Worm (Caenorhabditis elegans) whole organism, late embryonic: ENCODE measurements around the gene fust-1.

Experiments used
- C08G9.2 ChIP-seq: sonication (generic microtip); optimal IDR thresholded peaks from 2 replicates; lab custom pipeline; 2016; ENCODE audit warnings: mild to moderate bottlenecking, missing genetic modification characterization, moderate library complexity, missing compliant biosample characterization
- C38D4.7 ChIP-seq: fragments of 200-800 bp; sonication (Bioruptor generic); optimal IDR thresholded peaks from 2 replicates; lab custom pipeline; 2018; ENCODE audit warnings: mild to moderate bottlenecking, missing genetic modification characterization, moderate library complexity, missing compliant biosample characterization
- K02D7.2 ChIP-seq: sonication (generic microtip); optimal IDR thresholded peaks from 2 replicates; lab custom pipeline; 2017; ENCODE audit warnings: mild to moderate bottlenecking, missing genetic modification characterization, missing compliant biosample characterization
- Y22D7AL.16 ChIP-seq: sonication (generic microtip); optimal IDR thresholded peaks from 2 replicates; lab custom pipeline; 2016; ENCODE audit warnings: missing genetic modification characterization, missing compliant biosample characterization
- ama-1 ChIP-seq: fragments of 150-350 bp; optimal IDR thresholded peaks from 2 replicates; lab custom pipeline; 2014
- ceh-14 ChIP-seq: sonication (generic microtip); optimal IDR thresholded peaks from 2 replicates; lab custom pipeline; 2016; ENCODE audit warnings: missing genotype, missing genetic modification characterization, missing compliant biosample characterization
- ceh-24 ChIP-seq: sonication (generic microtip); optimal IDR thresholded peaks from 2 replicates; lab custom pipeline; 2016; ENCODE audit warnings: mild to moderate bottlenecking, missing genetic modification characterization, missing compliant biosample characterization
- ceh-31 ChIP-seq: sonication (generic microtip); optimal IDR thresholded peaks from 2 replicates; lab custom pipeline; 2016; ENCODE audit warnings: missing genetic modification characterization, missing compliant biosample characterization
- ceh-45 ChIP-seq: fragments of 200-800 bp; sonication (Bioruptor generic); IDR thresholded peaks from 2 replicates; pipeline ENCODE4 v1.3.6; 2022; ENCODE audit warnings: missing genetic modification reagents, missing genetic modification characterization, missing compliant biosample characterization
- ceh-48 ChIP-seq: sonication (generic microtip); optimal IDR thresholded peaks from 2 replicates; lab custom pipeline; 2016; ENCODE audit warnings: missing genetic modification characterization, inconsistent platforms, missing compliant biosample characterization
- che-1 ChIP-seq: sonication (generic microtip); optimal IDR thresholded peaks from 2 replicates; lab custom pipeline; 2016; ENCODE audit warnings: mild to moderate bottlenecking, missing genetic modification characterization, missing compliant biosample characterization
- dmd-4 ChIP-seq: sonication (generic microtip); optimal IDR thresholded peaks from 2 replicates; lab custom pipeline; 2016; ENCODE audit warnings: borderline replicate concordance, missing genetic modification characterization, missing compliant biosample characterization
- elt-2 ChIP-seq: sonication (generic microtip); optimal IDR thresholded peaks from 2 replicates; lab custom pipeline; 2016; ENCODE audit warnings: missing genetic modification reagents, missing genetic modification characterization, missing compliant biosample characterization
- fax-1 ChIP-seq: sonication (generic microtip); optimal IDR thresholded peaks from 2 replicates; lab custom pipeline; 2016; ENCODE audit warnings: missing genotype, missing genetic modification characterization, missing compliant biosample characterization
- gmeb-2 ChIP-seq: sonication (generic microtip); optimal IDR thresholded peaks from 2 replicates; lab custom pipeline; 2016; ENCODE audit warnings: missing genetic modification characterization, inconsistent platforms, missing compliant biosample characterization
- hlh-15 ChIP-seq: sonication (generic microtip); optimal IDR thresholded peaks from 2 replicates; lab custom pipeline; 2016; ENCODE audit warnings: missing genetic modification characterization, missing compliant biosample characterization
- lim-6 ChIP-seq: sonication (generic microtip); optimal IDR thresholded peaks from 2 replicates; lab custom pipeline; 2016; ENCODE audit warnings: missing genetic modification characterization, missing compliant biosample characterization
- mec-3 ChIP-seq: sonication (generic microtip); optimal IDR thresholded peaks from 2 replicates; lab custom pipeline; 2016; ENCODE audit warnings: borderline replicate concordance, missing genetic modification characterization, missing compliant biosample characterization
- nhr-11 ChIP-seq: fragments of 150-350 bp; optimal IDR thresholded peaks from 2 replicates; lab custom pipeline; 2014; ENCODE audit warnings: missing biosample characterization, missing genetic modification characterization
- nhr-232 ChIP-seq: sonication (generic microtip); optimal IDR thresholded peaks from 2 replicates; lab custom pipeline; 2016; ENCODE audit warnings: missing genetic modification characterization, missing compliant biosample characterization
- npax-4 ChIP-seq: sonication (generic microtip); optimal IDR thresholded peaks from 2 replicates; lab custom pipeline; 2016; ENCODE audit warnings: missing genetic modification characterization, missing compliant biosample characterization
- odd-2 ChIP-seq: sonication (generic microtip); optimal IDR thresholded peaks from 2 replicates; lab custom pipeline; 2017; ENCODE audit warnings: antibody characterized with exemption, mild to moderate bottlenecking, missing genetic modification characterization, missing compliant biosample characterization
- pag-3 ChIP-seq: sonication (generic microtip); optimal IDR thresholded peaks from 2 replicates; lab custom pipeline; 2016; ENCODE audit warnings: missing compliant biosample characterization, missing genetic modification characterization, borderline replicate concordance
- pat-9 ChIP-seq: fragments of 200-800 bp; sonication (Bioruptor generic); optimal IDR thresholded peaks from 2 replicates; lab custom pipeline; 2018; ENCODE audit warnings: mild to moderate bottlenecking, missing genetic modification characterization, moderate library complexity, missing compliant biosample characterization
- pax-1 ChIP-seq: fragments of 150-350 bp; optimal IDR thresholded peaks from 2 replicates; lab custom pipeline; 2014; ENCODE audit warnings: missing biosample characterization, missing genetic modification characterization
- pqm-1 ChIP-seq: sonication (generic microtip); optimal IDR thresholded peaks from 2 replicates; lab custom pipeline; 2016; ENCODE audit warnings: missing genetic modification characterization, missing compliant biosample characterization
- ref-2 ChIP-seq: sonication (generic microtip); optimal IDR thresholded peaks from 2 replicates; lab custom pipeline; 2016; ENCODE audit warnings: missing genetic modification characterization, missing compliant biosample characterization
- rnt-1 ChIP-seq: sonication (generic microtip); optimal IDR thresholded peaks from 2 replicates; lab custom pipeline; 2016; ENCODE audit warnings: missing genetic modification characterization, missing compliant biosample characterization
- sdc-2 ChIP-seq: sonication (generic microtip); optimal IDR thresholded peaks from 2 replicates; lab custom pipeline; 2016; ENCODE audit warnings: missing genotype, missing genetic modification characterization, missing compliant biosample characterization
- sox-4 ChIP-seq: sonication (generic microtip); optimal IDR thresholded peaks from 2 replicates; lab custom pipeline; 2017; ENCODE audit warnings: mild to moderate bottlenecking, missing genetic modification characterization, inconsistent platforms, missing compliant biosample characterization
- tbx-2 ChIP-seq: sonication (generic microtip); optimal IDR thresholded peaks from 2 replicates; lab custom pipeline; 2016; ENCODE audit warnings: missing genetic modification characterization, missing compliant biosample characterization
- tbx-7 ChIP-seq: sonication (generic microtip); optimal IDR thresholded peaks from 2 replicates; lab custom pipeline; 2016; ENCODE audit warnings: missing genotype, missing genetic modification characterization, missing compliant biosample characterization
- unc-42 ChIP-seq: sonication (generic microtip); optimal IDR thresholded peaks from 2 replicates; lab custom pipeline; 2016; ENCODE audit warnings: missing genotype, missing genetic modification characterization, missing compliant biosample characterization

The fust-1 gene

DNA sequence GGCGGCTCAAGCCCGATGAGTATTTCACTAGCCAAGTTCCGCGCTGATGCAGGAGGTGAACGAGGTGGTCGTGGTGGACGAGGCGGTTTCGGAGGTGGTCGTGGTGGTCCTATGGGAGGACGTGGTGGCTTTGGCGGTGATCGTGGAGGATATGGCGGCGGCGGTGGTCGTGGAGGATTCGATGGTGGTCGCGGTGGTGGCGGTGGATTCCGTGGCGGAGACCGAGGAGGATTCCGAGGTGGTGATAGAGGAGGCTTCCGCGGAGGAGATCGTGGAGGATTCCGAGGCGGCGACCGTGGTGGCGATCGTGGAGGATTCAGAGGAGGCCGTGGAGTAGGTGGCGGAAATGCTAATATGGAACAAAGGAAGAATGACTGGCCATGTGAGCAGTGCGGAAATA lies 2.3 kb downstream of the fust-1 start (continued):
- TF ChIP-seq ceh-45 (GFP tag; lab: Robert Waterston, UW) (no peak), sox-4 (tag; lab: Kevin White, UChicago) (no peak), gmeb-2 (tag; lab: Kevin White, UChicago) (no peak)

DNA sequence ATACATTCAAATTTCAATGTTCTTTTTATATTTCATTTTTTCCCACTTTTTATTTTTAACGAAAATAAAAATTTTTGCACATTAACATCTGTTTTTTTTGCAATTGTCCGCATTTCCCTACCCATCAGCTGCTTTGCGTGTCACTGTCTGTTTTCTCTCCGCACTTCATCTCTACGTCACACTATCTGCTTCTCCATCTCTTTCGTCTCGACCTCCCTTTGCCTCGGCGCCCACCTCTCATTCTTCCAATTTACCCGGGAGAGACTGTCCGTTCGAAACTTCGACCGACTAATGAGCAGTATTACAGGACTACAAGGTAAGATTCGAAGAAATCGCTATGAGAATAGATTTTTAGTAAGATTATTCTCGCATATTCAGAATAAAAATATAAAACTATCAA lies 3.0 kb downstream of the fust-1 start, which contains the start of gene C27H5.2:
Gene C27H5.2, plus strand, starts transcription at position 190 of the 400 bp plus-strand sequence.
- TF ChIP-seq rnt-1 (tag; lab: Kevin White, UChicago) (no peak), ama-1 (lab: Kevin White, UChicago) (peak; percentile 47)
- TF ChIP-seq, all 69 proteins: peak for 1

- TF ChIP-seq elt-2 (tag; lab: Kevin White, UChicago) (peak; percentile 61), pat-9 (tag; lab: Kevin White, UChicago) (no peak)
Observed at ce11 chrII:7157415-7157814, 5.0 kb downstream of the fust-1 start.

DNA sequence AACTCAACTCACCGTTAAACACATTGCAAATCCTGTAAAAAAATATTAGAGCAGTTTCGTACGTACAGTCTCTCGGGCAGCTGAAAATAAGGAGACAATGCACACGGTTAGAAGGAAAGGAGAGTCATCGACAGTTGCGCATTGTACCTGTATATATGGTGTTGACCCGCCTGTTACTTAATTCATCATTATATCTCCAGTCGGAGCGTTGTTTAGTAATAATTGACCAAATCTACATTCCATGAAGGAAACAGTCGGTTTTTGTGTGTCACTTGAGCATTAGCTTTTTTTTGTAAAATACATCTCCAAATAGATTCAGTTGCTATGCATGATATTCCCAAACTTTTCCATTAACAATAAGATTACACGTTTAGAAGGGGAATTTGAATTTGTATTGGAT lies 9.1 kb downstream of the fust-1 start, which contains the start of gene C27H5.12:
Gene C27H5.12, minus strand, starts transcription at position 101 of the 400 bp plus-strand sequence.
- no peak for TF ChIP-seq C08G9.2 (tag; lab: Kevin White, UChicago)
- no peak for TF ChIP-seq ceh-48 (tag; lab: Kevin White, UChicago)
- no peak for TF ChIP-seq npax-4 (tag; lab: Kevin White, UChicago)
- no peak for TF ChIP-seq odd-2 (tag; lab: Kevin White, UChicago)
- TF ChIP-seq unc-42 (tag; lab: Kevin White, UChicago), result no peak
- TF ChIP-seq pqm-1 (tag; lab: Kevin White, UChicago), result no peak
- no peak for TF ChIP-seq ceh-31
- no peak for TF ChIP-seq nhr-232 (tag; lab: Kevin White, UChicago)
- TF ChIP-seq ref-2 (tag; lab: Kevin White, UChicago), result no peak
- TF ChIP-seq gmeb-2 (tag; lab: Kevin White, UChicago), result no peak
- TF ChIP-seq fax-1 (tag; lab: Kevin White, UChicago), result no peak

- TF ChIP-seq gmeb-2 (tag; lab: Kevin White, UChicago) (no peak), tbx-2 (no peak)
Observed at ce11 chrII:7165749-7166148, 13.4 kb downstream of the fust-1 start, which contains the start of gene mfsd-13.2. Gene mfsd-13.2, minus strand, starts transcription at chrII:7165849.

DNA sequence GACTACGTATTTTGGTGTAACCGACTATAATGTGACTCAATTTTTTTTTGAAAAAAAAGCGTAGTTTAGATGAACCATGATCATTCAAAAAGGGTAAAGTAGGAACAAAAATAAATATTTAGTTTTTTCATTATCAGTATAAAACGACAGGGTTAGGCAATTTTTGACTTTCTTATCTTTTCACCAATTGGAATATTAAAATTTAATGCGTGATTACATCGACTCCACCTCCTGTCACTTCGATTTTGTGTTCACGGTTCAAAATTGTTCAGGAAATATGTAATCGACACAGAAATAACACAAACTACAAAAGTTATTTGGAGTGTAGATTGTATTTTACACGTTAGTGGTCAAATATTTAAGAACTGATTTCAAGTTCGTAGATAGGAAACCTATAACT lies 14.4 kb downstream of the fust-1 start:
- TF ChIP-seq hlh-15, result no peak
- no peak for TF ChIP-seq rnt-1 (tag; lab: Kevin White, UChicago)
- no peak for TF ChIP-seq pax-1
- no peak for TF ChIP-seq tbx-2
- no peak for TF ChIP-seq ref-2 (tag; lab: Kevin White, UChicago)
- TF ChIP-seq elt-2 (tag; lab: Kevin White, UChicago), result no peak
- no peak for TF ChIP-seq K02D7.2 (tag; lab: Kevin White, UChicago)
- no peak for TF ChIP-seq ama-1 (lab: Kevin White, UChicago)
- no peak for TF ChIP-seq pag-3
- TF ChIP-seq ceh-24 (tag; lab: Kevin White, UChicago), result no peak
- TF ChIP-seq fax-1 (tag; lab: Kevin White, UChicago), result no peak
- TF ChIP-seq lim-6 (tag; lab: Kevin White, UChicago), result no peak
- no peak for TF ChIP-seq Y22D7AL.16 (tag; lab: Kevin White, UChicago)
- TF ChIP-seq tbx-7 (tag; lab: Kevin White, UChicago), result no peak
- no peak for TF ChIP-seq dmd-4 (tag; lab: Kevin White, UChicago)

- TF ChIP-seq nhr-11 (tag; lab: Kevin White, UChicago) (no peak), tbx-2 (no peak), lim-6 (tag; lab: Kevin White, UChicago) (no peak), C38D4.7 (no peak), che-1 (tag; lab: Kevin White, UChicago) (no peak), sdc-2 (tag; lab: Kevin White, UChicago) (no peak), ceh-14 (tag; lab: Kevin White, UChicago) (no peak), hlh-15 (no peak), C08G9.2 (tag; lab: Kevin White, UChicago) (no peak), pat-9 (tag; lab: Kevin White, UChicago) (no peak), ceh-48 (tag; lab: Kevin White, UChicago) (no peak), mec-3 (no peak), ceh-31 (no peak), ama-1 (lab: Kevin White, UChicago) (no peak), unc-42 (tag; lab: Kevin White, UChicago) (no peak)
Observed at ce11 chrII:7168712-7169111, 16.3 kb downstream of the fust-1 start, which contains the start of gene col-36. Gene col-36, minus strand, starts transcription at chrII:7168812.
